Fruit fly (Drosophila melanogaster) Kc167 (cell line): ENCODE measurements around the gene CG13694.

Experiments used
- Myc ChIP-seq: fragments of >200 bp; optimal IDR thresholded peaks from 2 replicates; lab custom pipeline; 2017; ENCODE audit warnings: missing external identifiers
- Sin3A ChIP-seq: fragments of >200 bp; optimal IDR thresholded peaks from 2 replicates; lab custom pipeline; 2018; ENCODE audit warnings: missing external identifiers
- h ChIP-seq: fragments of >200 bp; optimal IDR thresholded peaks from 3 replicates; lab custom pipeline; 2018; ENCODE audit warnings: missing external identifiers
- insv ChIP-seq: fragments of >200 bp; optimal IDR thresholded peaks from 3 replicates; lab custom pipeline; 2018; ENCODE audit warnings: missing external identifiers
- psq ChIP-seq: fragments of >200 bp; optimal IDR thresholded peaks from 2 replicates; lab custom pipeline; 2017; ENCODE audit warnings: missing external identifiers
- ttk ChIP-seq: sonication (Bioruptor generic); optimal IDR thresholded peaks from 2 replicates; lab custom pipeline; 2017; ENCODE audit warnings: missing external identifiers

DNA sequence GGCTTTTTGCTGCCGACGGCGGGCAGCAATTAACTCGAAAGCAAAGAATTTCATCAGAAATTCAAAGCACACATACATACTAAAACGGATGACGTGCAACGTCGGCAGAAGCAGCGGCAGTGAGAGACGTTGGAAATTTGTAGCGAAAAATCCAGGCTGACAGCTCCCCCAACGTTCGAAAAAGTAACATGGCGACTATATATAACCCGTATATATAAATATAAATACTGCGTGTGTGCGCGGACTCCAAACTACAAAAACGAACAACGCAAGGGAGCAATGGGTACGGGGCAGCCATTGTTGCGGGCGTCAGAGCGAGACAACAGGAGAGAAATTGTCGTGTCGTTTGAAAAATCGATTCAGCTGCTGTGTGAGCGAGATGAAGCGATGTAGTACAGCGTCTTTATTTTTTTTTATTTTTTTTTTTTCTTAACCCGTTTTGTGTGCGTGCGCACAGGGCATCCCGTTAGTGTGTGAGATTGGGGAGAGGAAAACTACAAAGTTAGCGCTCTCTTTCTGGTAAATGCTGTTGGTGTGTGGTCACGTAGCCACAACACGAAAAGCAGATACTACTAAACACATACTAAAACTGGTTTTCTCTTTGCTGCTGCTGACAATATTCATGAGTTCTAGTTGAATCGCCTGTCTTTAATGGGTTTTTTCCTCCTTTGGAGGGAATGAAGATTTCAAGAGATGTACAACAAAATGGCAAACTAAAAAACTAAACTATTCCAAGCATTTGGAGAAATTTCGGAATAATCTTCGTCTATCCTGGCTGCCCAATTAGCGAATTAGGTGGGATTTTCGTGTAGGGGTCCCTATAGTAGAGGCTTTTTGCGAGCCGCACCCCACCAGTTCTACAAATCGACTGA is 44.5 kb upstream of the CG13694 start:
- TF ChIP-seq Sin3A, result no peak
- TF ChIP-seq insv (lab: Kevin White, UChicago), result no peak
- no peak for TF ChIP-seq Myc (lab: Kevin White, UChicago)
- no peak for TF ChIP-seq h (lab: Kevin White, UChicago)
- TF ChIP-seq ttk (lab: Kevin White, UChicago), result no peak
- TF ChIP-seq psq (lab: Kevin White, UChicago), result no peak
